Worm (Caenorhabditis elegans): Measurements from ENCODE around the gene F07C3.9.

DNA sequence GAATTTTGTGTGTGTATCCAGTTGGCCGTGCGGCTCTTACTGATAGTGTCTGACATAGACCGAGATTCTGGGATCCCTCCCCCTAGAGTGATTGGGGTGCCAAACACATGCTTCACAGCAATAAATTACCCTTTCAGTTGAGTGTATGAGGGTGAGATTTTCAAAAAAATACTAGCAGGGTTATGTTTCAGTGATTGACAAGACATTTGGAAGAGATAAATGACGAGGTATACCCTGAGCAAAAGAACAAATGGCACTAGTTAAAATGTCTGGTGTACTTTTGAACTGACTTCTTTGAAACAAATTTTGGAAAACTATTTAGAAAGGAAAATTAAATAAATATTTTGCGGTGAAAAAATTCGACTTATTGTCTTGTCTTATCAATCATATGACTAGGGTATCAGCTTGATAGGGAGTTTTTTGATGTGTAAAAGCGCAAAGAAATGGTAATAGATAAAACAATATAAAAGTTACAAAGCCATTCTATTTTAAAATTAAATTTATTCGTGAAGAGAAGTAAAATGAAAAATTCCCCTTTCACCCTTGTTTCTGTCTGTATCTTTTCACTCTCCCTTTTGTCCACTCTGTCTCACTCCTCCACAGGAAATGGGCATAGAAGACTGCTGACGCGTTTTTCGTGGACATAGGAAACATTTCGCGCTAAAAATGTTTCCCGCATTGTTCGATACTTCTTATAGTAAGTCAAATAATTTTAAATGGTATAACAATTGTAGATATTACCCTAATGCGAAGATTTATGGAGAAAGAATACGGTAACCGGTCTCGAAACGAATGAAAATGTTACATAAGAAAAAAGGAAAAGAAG is 11.1 kb downstream of the F07C3.9 start, which contains the start of gene glo-4:
- TF ChIP-seq nhr-11 (tag; optimal IDR thresholded peaks at IDR 0.05) = no peak
- TF ChIP-seq unc-130 (tag; optimal IDR thresholded peaks at IDR 0.05) = no peak
- TF ChIP-seq pqm-1 (tag; optimal IDR thresholded peaks at IDR 0.05) = no peak
- peak; percentile 81 to 89 for TF ChIP-seq lsy-2 (tag; optimal IDR thresholded peaks at IDR 0.05)
